Worm (Caenorhabditis elegans) whole organism, early embryonic: ENCODE data around the gene F43C11.4.

Source experiments
- F13C5.2 ChIP-seq: sonication (generic microtip); optimal IDR thresholded peaks from 2 replicates; lab custom pipeline; 2017; ENCODE audit warnings: mild to moderate bottlenecking, missing genetic modification characterization, inconsistent platforms, missing compliant biosample characterization
- aly-1 ChIP-seq: sonication (generic microtip); optimal IDR thresholded peaks from 2 replicates; lab custom pipeline; 2016; ENCODE audit warnings: missing genetic modification characterization, missing compliant biosample characterization
- ama-1 ChIP-seq: fragments of 150-350 bp; optimal IDR thresholded peaks from 2 replicates; lab custom pipeline; 2014
- ceh-13 ChIP-seq: fragments of 200-800 bp; sonication (Bioruptor generic); optimal IDR thresholded peaks from 2 replicates; lab custom pipeline; 2018; ENCODE audit warnings: mild to moderate bottlenecking, missing genetic modification characterization, missing compliant biosample characterization
- ceh-36 ChIP-seq: sonication (generic microtip); optimal IDR thresholded peaks from 2 replicates; lab custom pipeline; 2016; ENCODE audit warnings: missing genetic modification characterization, inconsistent platforms, missing compliant biosample characterization
- ets-7 ChIP-seq: sonication (generic microtip); optimal IDR thresholded peaks from 2 replicates; lab custom pipeline; 2016; ENCODE audit warnings: missing genotype, missing genetic modification characterization, missing compliant biosample characterization
- flt-1 ChIP-seq: fragments of 200-800 bp; sonication (Bioruptor generic); IDR thresholded peaks from 2 replicates; pipeline ENCODE4 v1.3.6; 2022; ENCODE audit warnings: missing genetic modification characterization, missing compliant biosample characterization
- hmbx-1 ChIP-seq: sonication (generic microtip); optimal IDR thresholded peaks from 2 replicates; lab custom pipeline; 2016; ENCODE audit warnings: mild to moderate bottlenecking, missing genetic modification characterization, missing compliant biosample characterization
- pes-1 ChIP-seq: fragments of 200-800 bp; sonication (Bioruptor generic); IDR thresholded peaks from 2 replicates; pipeline ENCODE4 v1.3.6; 2022; ENCODE audit warnings: missing genetic modification reagents, missing genetic modification characterization, missing compliant biosample characterization
- scrt-1 ChIP-seq: fragments of 200-800 bp; sonication (Bioruptor generic); IDR thresholded peaks from 2 replicates; pipeline ENCODE4 v1.3.6; 2022; ENCODE audit warnings: missing genetic modification characterization, missing compliant biosample characterization
- sea-1 ChIP-seq: fragments of 200-800 bp; sonication (Bioruptor generic); conservative IDR thresholded peaks from 2 replicates; pipeline ENCODE4 v1.3.6; 2022; ENCODE audit warnings: missing genetic modification characterization, missing compliant biosample characterization
- tbx-11 ChIP-seq: fragments of 200-800 bp; sonication (Bioruptor generic); IDR thresholded peaks from 2 replicates; pipeline ENCODE4 v1.3.6; 2022; ENCODE audit warnings: missing genetic modification characterization, missing compliant biosample characterization
- tbx-37 ChIP-seq: fragments of 200-800 bp; sonication (Bioruptor generic); conservative IDR thresholded peaks from 2 replicates; pipeline ENCODE4 v1.3.6; 2022; ENCODE audit warnings: missing genetic modification reagents, missing genetic modification characterization, missing compliant biosample characterization
- tra-4 ChIP-seq: sonication (generic microtip); optimal IDR thresholded peaks from 2 replicates; lab custom pipeline; 2017; ENCODE audit warnings: missing genetic modification characterization, missing compliant biosample characterization

ce11 chrII:2354476-2354875 lies 7.7 kb downstream of the F43C11.4 start, which contains the start of gene F43C11.2:
- no peak for TF ChIP-seq ama-1
- TF ChIP-seq pes-1 = no peak
- no peak for TF ChIP-seq hmbx-1 (tag; lab: Kevin White, UChicago)
- TF ChIP-seq flt-1 (GFP tag; lab: Robert Waterston, UW) = no peak
- no peak for TF ChIP-seq aly-1 (tag; lab: Kevin White, UChicago)
- TF ChIP-seq tbx-11 = no peak
- no peak for TF ChIP-seq tra-4 (tag; lab: Kevin White, UChicago)
- no peak for TF ChIP-seq scrt-1 (GFP tag; lab: Robert Waterston, UW)
- no peak for TF ChIP-seq ceh-13 (GFP tag; lab: Kevin White, UChicago)
- no peak for TF ChIP-seq ceh-36 (tag; lab: Kevin White, UChicago)
- TF ChIP-seq sea-1 (GFP tag; lab: Robert Waterston, UW) = no peak
- no peak for TF ChIP-seq F13C5.2 (tag; lab: Kevin White, UChicago)
- no peak for TF ChIP-seq tbx-37 (GFP tag; lab: Robert Waterston, UW)
- TF ChIP-seq ets-7 = no peak
